Worm (Caenorhabditis elegans) whole organism, young adult: ENCODE results near the gene ZK1098.3.

Source experiments
- B0261.1 ChIP-seq: sonication (generic microtip); optimal IDR thresholded peaks from 2 replicates; lab custom pipeline; 2016; ENCODE audit warnings: mild to moderate bottlenecking, missing genetic modification characterization, moderate library complexity, missing compliant biosample characterization
- Y79H2A.3 ChIP-seq: fragments of 200-800 bp; sonication (Bioruptor generic); conservative IDR thresholded peaks from 2 replicates; pipeline ENCODE4 v1.3.6; 2022; ENCODE audit warnings: missing genetic modification reagents, missing genetic modification characterization, missing compliant biosample characterization
- ama-1 ChIP-seq, 3 experiments: fragments of 150-350 bp in 1 of 3; sonication (generic microtip) in 2 of 3; optimal IDR thresholded peaks; 2 replicates each; lab custom pipeline; 2014 to 2018; ENCODE audit warnings: missing biosample characterization in 2 of 3, missing genetic modification characterization in 2 of 3, missing genetic modification reagents in 2 of 3
- attf-5 ChIP-seq: fragments of 200-800 bp; sonication (Bioruptor generic); optimal IDR thresholded peaks from 2 replicates; lab custom pipeline; 2018; ENCODE audit warnings: mild to moderate bottlenecking, missing genetic modification characterization, missing compliant biosample characterization
- lir-1 ChIP-seq: fragments of 200-800 bp; sonication (Bioruptor generic); conservative IDR thresholded peaks from 2 replicates; pipeline ENCODE4 v1.3.6; 2022; ENCODE audit warnings: missing genetic modification reagents, missing genetic modification characterization, missing compliant biosample characterization
- nfya-1 ChIP-seq: sonication (generic microtip); optimal IDR thresholded peaks from 2 replicates; lab custom pipeline; 2017; ENCODE audit warnings: antibody characterized with exemption, missing compliant biosample characterization, missing genetic modification characterization, borderline replicate concordance; ENCODE audit not compliant: insufficient read depth

ce11 chrIII:9525252-9525651 lies 13.3 kb downstream of the ZK1098.3 start, which contains the start of gene trpp-3:
- TF ChIP-seq ama-1 (optimal IDR thresholded peaks at IDR 0.05; lab: Kevin White, UChicago), result no peak
- no peak for TF ChIP-seq ama-1 (GFP tag; optimal IDR thresholded peaks at IDR 0.05; lab: Kevin White, UChicago)
- no peak for TF ChIP-seq attf-5 (GFP tag; lab: Kevin White, UChicago)
- no peak for TF ChIP-seq Y79H2A.3 (GFP tag; lab: Robert Waterston, UW)
- no peak for TF ChIP-seq B0261.1
- no peak for TF ChIP-seq lir-1
- TF ChIP-seq nfya-1 (tag; lab: Kevin White, UChicago), result no peak
